Fruit fly (Drosophila melanogaster) whole organism, prepupa: ENCODE measurements around the gene Polr1D.

Experiments
- Gug ChIP-seq: fragments of 200-800 bp; sonication (Bioruptor generic); IDR thresholded peaks from 2 replicates; pipeline ENCODE4 v1.3.6; 2022; ENCODE audit warnings: missing biosample characterization, missing genetic modification characterization
- fd85E ChIP-seq: fragments of 200-800 bp; sonication (Bioruptor generic); optimal IDR thresholded peaks from 3 replicates; lab custom pipeline; 2016; ENCODE audit warnings: missing biosample characterization, missing genetic modification characterization
- topi ChIP-seq: fragments of 200-800 bp; sonication (Bioruptor generic); optimal IDR thresholded peaks from 3 replicates; lab custom pipeline; 2016; ENCODE audit warnings: missing biosample characterization, missing genetic modification characterization

- TF ChIP-seq fd85E (GFP tag; lab: Kevin White, UChicago) (no peak), topi (GFP tag; lab: Kevin White, UChicago) (no peak), Gug (GFP tag; lab: Robert Waterston, UW) (no peak)
These were observed 28.8 kb downstream of the Polr1D start for dm6 chr2L:19106235-19106634.
